Worm (Caenorhabditis elegans): Measurements from ENCODE around the gene T12C9.7.

Gene T12C9.7

DNA sequence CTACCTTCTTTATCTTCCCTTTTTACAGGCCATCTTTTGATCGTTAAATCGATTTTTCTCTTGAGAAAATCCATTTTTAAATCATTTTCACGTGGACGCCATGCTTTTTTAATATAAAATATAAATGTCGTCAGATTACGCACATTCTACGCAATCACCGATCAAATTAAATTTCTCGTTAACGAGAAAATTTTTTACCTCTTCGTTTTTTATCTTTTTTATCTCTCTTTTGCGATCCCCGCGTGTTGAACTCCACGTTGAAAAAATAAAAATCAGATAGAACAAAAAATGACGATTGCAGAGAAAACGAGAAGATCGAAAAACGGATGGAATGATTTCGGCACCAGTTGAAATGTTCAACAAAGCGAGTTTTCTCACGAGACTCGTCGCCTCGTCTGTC lies 40.8 kb downstream of the T12C9.7 start, which contains the start of gene bpnt-1:
Gene bpnt-1, plus strand, starts transcription at position 301 of the 400 bp plus-strand sequence.
- peak; percentile 39 for TF ChIP-seq hlh-30 (tag; optimal IDR thresholded peaks at IDR 0.05; ENCODE audit: insufficient read depth)
- TF ChIP-seq mdl-1 (tag; optimal IDR thresholded peaks at IDR 0.05), result peak in 1 of 2 experiments; percentile 19
- peak; percentile 13 for TF ChIP-seq mxl-3 (GFP tag; optimal IDR thresholded peaks at IDR 0.05)
- no peak for TF ChIP-seq lin-1 (GFP tag; IDR thresholded peaks at IDR 0.05)
- peak; percentile 12 for TF ChIP-seq nhr-28 (tag; optimal IDR thresholded peaks at IDR 0.05)

DNA sequence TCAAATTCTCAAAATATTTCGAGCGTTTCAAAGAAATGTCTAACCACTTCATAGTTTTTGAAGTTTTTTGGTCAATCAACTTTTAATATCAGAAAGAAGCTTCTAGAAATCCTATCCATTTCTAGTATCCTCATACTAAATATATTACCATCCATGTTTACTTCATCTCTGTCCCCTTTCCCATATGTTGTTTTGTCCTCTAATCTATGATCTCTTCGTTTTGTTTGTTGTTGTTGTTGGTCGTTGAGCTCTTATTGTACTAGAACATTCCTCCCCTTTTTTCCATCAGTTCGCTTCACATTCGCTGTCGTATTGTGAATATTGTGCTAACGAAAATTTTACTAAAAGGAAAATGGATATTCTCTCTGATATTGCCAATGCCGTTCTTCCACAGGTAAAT lies 43.4 kb downstream of the T12C9.7 start, which contains the start of gene sod-5:
Gene sod-5, plus strand, starts transcription at position 301 of the 400 bp plus-strand sequence.
- no peak for TF ChIP-seq pqm-1 (tag; optimal IDR thresholded peaks at IDR 0.05)
- no peak for TF ChIP-seq F10B5.3 (tag; optimal IDR thresholded peaks at IDR 0.05)
- no peak for TF ChIP-seq tag-97 (GFP tag; IDR thresholded peaks at IDR 0.05)
- no peak for TF ChIP-seq lin-39 (tag; optimal IDR thresholded peaks at IDR 0.05)
- TF ChIP-seq unc-130 (GFP tag; optimal IDR thresholded peaks at IDR 0.05), result no peak
- no peak for TF ChIP-seq sdz-12 (GFP tag; optimal IDR thresholded peaks at IDR 0.05)

DNA sequence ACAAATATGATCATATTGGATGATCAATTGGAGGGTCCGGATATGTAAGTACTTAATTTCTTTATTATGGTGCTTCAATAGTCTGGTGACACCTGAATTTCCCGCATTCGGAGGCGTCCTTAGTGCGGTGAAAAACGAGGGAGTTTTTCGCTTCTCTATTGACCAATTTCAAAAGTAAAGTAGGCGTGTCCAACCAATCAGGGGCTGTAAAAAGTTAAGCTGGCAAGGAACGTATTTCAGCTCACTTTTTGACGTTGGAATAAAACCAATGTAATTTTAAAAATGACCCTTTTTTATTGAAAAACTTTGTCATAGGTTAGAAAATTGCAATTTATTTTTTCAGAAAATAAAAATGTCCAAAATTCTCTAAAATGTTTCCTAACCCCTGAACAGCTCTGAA lies 51.1 kb downstream of the T12C9.7 start:
- TF ChIP-seq mxl-3 (GFP tag; optimal IDR thresholded peaks at IDR 0.05), result no peak
- no peak for TF ChIP-seq aly-2 (tag; optimal IDR thresholded peaks at IDR 0.05)
- no peak for TF ChIP-seq D1046.2 (GFP tag; IDR thresholded peaks at IDR 0.05)
- no peak for TF ChIP-seq snpc-1.2 (GFP tag; IDR thresholded peaks at IDR 0.05)
- TF ChIP-seq mdt-29 (GFP tag; IDR thresholded peaks at IDR 0.05), result no peak
- TF ChIP-seq daf-12 (tag; optimal IDR thresholded peaks at IDR 0.05), result no peak
- TF ChIP-seq ceh-82 (tag; optimal IDR thresholded peaks at IDR 0.05), result no peak
- TF ChIP-seq hmg-1.1 (GFP tag; IDR thresholded peaks at IDR 0.05), result no peak
- no peak for TF ChIP-seq ceh-20 (GFP tag; IDR thresholded peaks at IDR 0.05)
- TF ChIP-seq spr-1 (tag; optimal IDR thresholded peaks at IDR 0.05), result no peak
- TF ChIP-seq lim-7 (GFP tag; IDR thresholded peaks at IDR 0.05), result no peak
- no peak for TF ChIP-seq egl-43 (GFP tag; IDR thresholded peaks at IDR 0.05)
- TF ChIP-seq dmd-6 (GFP tag; IDR thresholded peaks at IDR 0.05), result no peak
- TF ChIP-seq nhr-41 (GFP tag; IDR thresholded peaks at IDR 0.05), result no peak
